Fruit fly (Drosophila melanogaster) whole organism, embryonic: ENCODE measurements around the gene CG13096.

Source experiments
- C15 ChIP-seq: fragments of 200-800 bp; sonication (Bioruptor generic); IDR thresholded peaks from 3 replicates; pipeline ENCODE4 v1.3.6; 2022; ENCODE audit warnings: missing biosample characterization, missing genetic modification characterization
- CG10565 ChIP-seq: fragments of 200-800 bp; sonication (Bioruptor generic); optimal IDR thresholded peaks from 3 replicates; lab custom pipeline; 2016; ENCODE audit warnings: missing biosample characterization, mild to moderate bottlenecking, missing genetic modification characterization
- CG11723 ChIP-seq: fragments of 200-800 bp; sonication (Bioruptor generic); optimal IDR thresholded peaks from 2 replicates; lab custom pipeline; 2017; ENCODE audit warnings: missing biosample characterization, mild to moderate bottlenecking, missing genetic modification characterization
- CG12391 ChIP-seq: fragments of 200-800 bp; sonication (Bioruptor generic); optimal IDR thresholded peaks from 3 replicates; lab custom pipeline; 2018; ENCODE audit warnings: missing biosample characterization, mild to moderate bottlenecking, missing genetic modification characterization, moderate library complexity
- CG17568 ChIP-seq: fragments of 200-800 bp; sonication (Bioruptor generic); optimal IDR thresholded peaks from 2 replicates; lab custom pipeline; 2018; ENCODE audit warnings: missing biosample characterization, mild to moderate bottlenecking, missing genetic modification characterization, moderate library complexity
- CG18476 ChIP-seq: fragments of 200-800 bp; sonication (Bioruptor generic); optimal IDR thresholded peaks from 2 replicates; lab custom pipeline; 2016; ENCODE audit warnings: missing biosample characterization, mild to moderate bottlenecking, missing genetic modification characterization
- CG31224 ChIP-seq: fragments of 200-800 bp; sonication (Bioruptor generic); IDR thresholded peaks from 2 replicates; pipeline ENCODE4 v1.3.6; 2022; ENCODE audit warnings: missing biosample characterization, missing genetic modification characterization
- CG34422 ChIP-seq: fragments of 200-800 bp; sonication (Bioruptor generic); IDR thresholded peaks from 3 replicates; pipeline ENCODE4 v1.3.6; 2022; ENCODE audit warnings: missing biosample characterization, missing genetic modification characterization
- CG7745 ChIP-seq: fragments of 200-800 bp; sonication (Bioruptor generic); optimal IDR thresholded peaks from 2 replicates; lab custom pipeline; 2018; ENCODE audit warnings: missing biosample characterization, mild to moderate bottlenecking, missing genetic modification characterization, moderate library complexity
- CG7963 ChIP-seq: fragments of 200-800 bp; sonication (Bioruptor generic); IDR thresholded peaks from 3 replicates; pipeline ENCODE4 v1.3.6; 2022; ENCODE audit warnings: missing biosample characterization, missing genetic modification characterization; ENCODE audit not compliant: partially characterized antibody
- CG9797 ChIP-seq: fragments of 200-800 bp; sonication (Bioruptor generic); optimal IDR thresholded peaks from 3 replicates; lab custom pipeline; 2018; ENCODE audit warnings: missing biosample characterization, mild to moderate bottlenecking, missing genetic modification characterization
- Chrac-16 ChIP-seq: fragments of 200-800 bp; sonication (Bioruptor generic); optimal IDR thresholded peaks from 3 replicates; lab custom pipeline; 2016; ENCODE audit warnings: missing biosample characterization, missing genetic modification characterization
- D19B ChIP-seq: fragments of 200-800 bp; sonication (Bioruptor generic); optimal IDR thresholded peaks from 2 replicates; lab custom pipeline; 2017; ENCODE audit warnings: missing biosample characterization, mild to moderate bottlenecking, missing genetic modification characterization
- Doc3 ChIP-seq: fragments of 200-800 bp; sonication (Bioruptor generic); IDR thresholded peaks from 3 replicates; pipeline ENCODE4 v1.3.6; 2022; ENCODE audit warnings: missing biosample characterization, missing genetic modification characterization; ENCODE audit not compliant: partially characterized antibody
- E2f1 ChIP-seq: fragments of 200-800 bp; sonication (Bioruptor generic); IDR thresholded peaks from 2 replicates; pipeline ENCODE4 v1.3.6; 2022; ENCODE audit warnings: missing biosample characterization, missing genetic modification characterization
- Ets97D ChIP-seq: fragments of 200-800 bp; sonication (Bioruptor generic); optimal IDR thresholded peaks from 3 replicates; lab custom pipeline; 2016; ENCODE audit warnings: missing biosample characterization, missing genetic modification characterization
- GATAe ChIP-seq: fragments of 200-800 bp; sonication (Bioruptor generic); conservative IDR thresholded peaks from 2 replicates; pipeline ENCODE4 v1.3.6; 2022; ENCODE audit warnings: missing biosample characterization, missing genetic modification characterization
- H2.0 ChIP-seq: fragments of 200-800 bp; sonication (Bioruptor generic); IDR thresholded peaks from 2 replicates; pipeline ENCODE4 v1.3.6; 2022; ENCODE audit warnings: missing biosample characterization, missing genetic modification characterization
- Jarid2 ChIP-seq: fragments of 200-800 bp; sonication (Bioruptor generic); optimal IDR thresholded peaks from 3 replicates; lab custom pipeline; 2017; ENCODE audit warnings: mild to moderate bottlenecking, missing biosample characterization, missing genetic modification reagents, missing genetic modification characterization
- Med ChIP-seq: fragments of 200-800 bp; sonication (Bioruptor generic); peaks from one replicate; lab custom pipeline; 2016; ENCODE audit warnings: missing biosample characterization, missing genetic modification characterization, mild to moderate bottlenecking, inconsistent platforms, moderate library complexity
- PHDP ChIP-seq: fragments of 200-800 bp; sonication (Bioruptor generic); optimal IDR thresholded peaks from 3 replicates; lab custom pipeline; 2018; ENCODE audit warnings: missing biosample characterization, mild to moderate bottlenecking, missing genetic modification characterization, moderate library complexity
- Poxn ChIP-seq: fragments of 200-800 bp; sonication (Bioruptor generic); IDR thresholded peaks from 2 replicates; pipeline ENCODE4 v1.3.6; 2022; ENCODE audit warnings: missing biosample characterization, missing genetic modification characterization
- Scr ChIP-seq: fragments of 200-800 bp; sonication (Bioruptor generic); IDR thresholded peaks from 2 replicates; pipeline ENCODE4 v1.3.6; 2022; ENCODE audit warnings: missing biosample characterization, missing genetic modification characterization; ENCODE audit not compliant: partially characterized antibody
- Six4 ChIP-seq: fragments of 200-800 bp; sonication (Bioruptor generic); optimal IDR thresholded peaks from 2 replicates; lab custom pipeline; 2016; ENCODE audit warnings: missing biosample characterization, missing genetic modification characterization
- Sox100B ChIP-seq: fragments of 200-800 bp; sonication (Bioruptor generic); optimal IDR thresholded peaks from 3 replicates; lab custom pipeline; 2018; ENCODE audit warnings: missing biosample characterization, mild to moderate bottlenecking, missing genetic modification characterization
- Ssrp ChIP-seq: fragments of 200-800 bp; sonication (Bioruptor generic); optimal IDR thresholded peaks from 2 replicates; lab custom pipeline; 2018; ENCODE audit warnings: missing biosample characterization, mild to moderate bottlenecking, missing genetic modification characterization, moderate library complexity
- az2 ChIP-seq: fragments of 200-800 bp; sonication (Bioruptor generic); optimal IDR thresholded peaks from 3 replicates; lab custom pipeline; 2016; ENCODE audit warnings: missing biosample characterization, missing genetic modification characterization
- chif ChIP-seq, 2 experiments: fragments of 200-800 bp; sonication (Bioruptor generic); optimal IDR thresholded peaks; 3 replicates each; lab custom pipeline; 2016; ENCODE audit warnings: missing biosample characterization in 2 of 2, missing genetic modification characterization in 2 of 2
- fd64A ChIP-seq: fragments of 200-800 bp; sonication (Bioruptor generic); optimal IDR thresholded peaks from 3 replicates; lab custom pipeline; 2018; ENCODE audit warnings: missing biosample characterization, mild to moderate bottlenecking, missing genetic modification characterization
- ftz-f1 ChIP-seq: fragments of 200-800 bp; sonication (Bioruptor generic); optimal IDR thresholded peaks from 2 replicates; lab custom pipeline; 2016; ENCODE audit warnings: missing biosample characterization, missing genetic modification characterization
- gce ChIP-seq: fragments of 200-800 bp; sonication (Bioruptor generic); IDR thresholded peaks from 3 replicates; pipeline ENCODE4 v1.3.6; 2022; ENCODE audit warnings: missing biosample characterization, missing genetic modification characterization
- ham ChIP-seq: fragments of 200-800 bp; sonication (Bioruptor generic); IDR thresholded peaks from 2 replicates; pipeline ENCODE4 v1.3.6; 2022; ENCODE audit warnings: missing biosample characterization, missing genetic modification characterization
- hb ChIP-seq: fragments of 200-800 bp; sonication (Bioruptor generic); IDR thresholded peaks from 3 replicates; pipeline ENCODE4 v1.3.6; 2022; ENCODE audit warnings: missing biosample characterization, missing genetic modification characterization; ENCODE audit not compliant: partially characterized antibody
- kni ChIP-seq: fragments of 200-800 bp; sonication (Bioruptor generic); optimal IDR thresholded peaks from 3 replicates; lab custom pipeline; 2017; ENCODE audit warnings: mild to moderate bottlenecking, missing biosample characterization, missing genetic modification reagents, missing genetic modification characterization
- knrl ChIP-seq: fragments of 200-800 bp; sonication (Bioruptor generic); IDR thresholded peaks from 3 replicates; pipeline ENCODE4 v1.3.6; 2022; ENCODE audit warnings: missing biosample characterization, missing genetic modification characterization; ENCODE audit not compliant: partially characterized antibody
- lola ChIP-seq, 3 experiments: fragments of >200 bp in 2 of 3; fragments of 200-800 bp in 1 of 3; sonication (Bioruptor generic) in 1 of 3; optimal IDR thresholded peaks; 2 replicates each; lab custom pipeline; 2017 to 2019; ENCODE audit warnings: missing biosample characterization in 3 of 3, missing genetic modification characterization in 3 of 3, mild to moderate bottlenecking in 1 of 3, moderate library complexity in 1 of 3
- pan ChIP-seq, 4 experiments: fragments of >200 bp in 3 of 4; fragments of 200-800 bp in 1 of 4; sonication (Bioruptor generic) in 1 of 4; optimal IDR thresholded peaks in 3 of 4; IDR thresholded peaks in 1 of 4; 2 replicates each; pipeline versions ENCODE4 v1.3.6 to Lab custom; 2017 to 2022; ENCODE audit warnings: missing biosample characterization in 2 of 4, missing genetic modification characterization in 2 of 4, mixed read lengths in 1 of 4
- phol ChIP-seq: fragments of 200-800 bp; sonication (Bioruptor generic); optimal IDR thresholded peaks from 3 replicates; lab custom pipeline; 2018; ENCODE audit warnings: missing biosample characterization, mild to moderate bottlenecking, missing genetic modification characterization, moderate library complexity
- pita ChIP-seq: fragments of 200-800 bp; sonication (Bioruptor generic); optimal IDR thresholded peaks from 2 replicates; lab custom pipeline; 2017; ENCODE audit warnings: missing biosample characterization, mild to moderate bottlenecking, missing genetic modification characterization
- ranshi ChIP-seq: fragments of 200-800 bp; sonication (Bioruptor generic); IDR thresholded peaks from 2 replicates; pipeline ENCODE4 v1.3.6; 2022; ENCODE audit warnings: missing biosample characterization, missing genetic modification characterization
- sd ChIP-seq: fragments of 200-800 bp; sonication (Bioruptor generic); optimal IDR thresholded peaks from 3 replicates; lab custom pipeline; 2018; ENCODE audit warnings: missing biosample characterization, mild to moderate bottlenecking, missing genetic modification characterization, moderate library complexity
- shn ChIP-seq: fragments of 200-800 bp; sonication (Bioruptor generic); optimal IDR thresholded peaks from 3 replicates; lab custom pipeline; 2016; ENCODE audit warnings: missing biosample characterization, missing genetic modification characterization
- sr ChIP-seq: fragments of 200-800 bp; sonication (Bioruptor generic); IDR thresholded peaks from 3 replicates; pipeline ENCODE4 v1.3.6; 2022; ENCODE audit warnings: missing biosample characterization, missing genetic modification characterization
- ssp ChIP-seq: fragments of 200-800 bp; sonication (Bioruptor generic); IDR thresholded peaks from 2 replicates; pipeline ENCODE4 v1.3.6; 2022; ENCODE audit warnings: missing biosample characterization, missing genetic modification characterization
- tx ChIP-seq: fragments of 200-800 bp; sonication (Bioruptor generic); optimal IDR thresholded peaks from 2 replicates; lab custom pipeline; 2016; ENCODE audit warnings: missing biosample characterization, missing genetic modification characterization
- wdn ChIP-seq: fragments of 200-800 bp; sonication (Bioruptor generic); IDR thresholded peaks from 2 replicates; pipeline ENCODE4 v1.3.6; 2022; ENCODE audit warnings: missing biosample characterization, missing genetic modification characterization
- zen2 ChIP-seq: fragments of 200-800 bp; sonication (Bioruptor generic); IDR thresholded peaks from 3 replicates; pipeline ENCODE4 v1.3.6; 2022; ENCODE audit warnings: missing biosample characterization, missing genetic modification characterization; ENCODE audit not compliant: partially characterized antibody

Gene CG13096

DNA sequence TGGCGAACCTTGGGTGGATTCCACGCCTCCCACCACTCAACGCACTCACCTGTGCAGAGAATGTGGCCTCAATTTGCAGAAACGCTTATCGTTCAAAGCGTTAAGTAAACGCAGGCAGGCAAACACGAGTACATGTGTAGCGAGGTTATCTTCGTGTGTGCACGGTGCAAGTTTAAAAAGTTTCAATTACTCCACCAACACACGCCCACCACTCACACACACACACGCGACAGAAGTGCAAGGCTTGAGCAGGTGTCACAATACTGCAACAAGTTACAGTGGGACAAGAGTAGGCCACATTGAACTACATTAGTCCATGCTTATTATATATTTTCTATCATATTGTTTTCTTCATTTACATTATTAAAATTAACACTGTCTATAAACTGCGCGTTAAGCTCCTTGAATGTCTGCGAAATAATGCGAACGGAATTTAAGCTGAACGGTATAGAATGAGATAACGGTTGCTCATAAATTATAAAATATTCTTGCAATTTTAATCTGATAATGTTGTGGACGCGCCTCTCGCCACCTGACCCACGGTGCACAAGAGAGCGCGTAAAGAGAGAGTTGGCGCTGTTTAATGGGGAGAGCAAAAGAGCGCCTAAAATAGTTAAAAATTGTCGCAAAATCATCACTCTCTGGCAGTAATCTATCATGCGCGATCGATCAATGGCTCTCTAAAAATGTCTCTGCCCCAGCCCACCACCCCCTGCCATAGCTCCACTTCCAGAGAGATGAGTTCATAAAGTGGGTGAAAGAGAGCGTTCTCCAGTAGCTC is 23.0 kb upstream of the CG13096 start (continued):
- no peak for TF ChIP-seq ham (GFP tag; lab: Robert Waterston, UW)
- peak; percentile 82 for TF ChIP-seq Jarid2 (GFP tag; lab: Kevin White, UChicago)
- peak; percentile 50 for TF ChIP-seq D19B
- peak; percentile 87 for TF ChIP-seq ssp
- TF ChIP-seq Ets97D (GFP tag; lab: Kevin White, UChicago): peak; percentile 55
- TF ChIP-seq tx: peak; percentile 74
- TF ChIP-seq kni (GFP tag; lab: Kevin White, UChicago): peak; percentile 97
- peak; percentile 45; the same call in 1 of the 3 replicates for TF ChIP-seq Doc3 (GFP tag; lab: Robert Waterston, UW)
- peak; percentile 74 for TF ChIP-seq CG10565 (GFP tag; lab: Kevin White, UChicago)
- peak; percentile 62 for TF ChIP-seq CG31224 (GFP tag; lab: Robert Waterston, UW)
- peak; percentile 41 for TF ChIP-seq Scr (GFP tag; lab: Robert Waterston, UW)
- TF ChIP-seq Med (GFP tag; lab: Kevin White, UChicago): peak; percentile 97
- TF ChIP-seq Sox100B: peak; percentile 98
- peak; percentile 90 for TF ChIP-seq ranshi (GFP tag; lab: Robert Waterston, UW)
- TF ChIP-seq fd64A (GFP tag; lab: Kevin White, UChicago): peak; percentile 97
- peak in 1 of 3 experiments; percentile 91 for TF ChIP-seq lola (GFP tag; optimal IDR thresholded peaks at IDR 0.05; lab: Kevin White, UChicago)
- TF ChIP-seq CG34422 (GFP tag; lab: Robert Waterston, UW): peak; percentile 94
- TF ChIP-seq shn (GFP tag; lab: Kevin White, UChicago): peak; percentile 66
- peak; percentile 95 for TF ChIP-seq E2f1 (GFP tag; lab: Robert Waterston, UW)
- TF ChIP-seq Chrac-16: peak; percentile 90
- peak; percentile 98 for TF ChIP-seq Ssrp (tag; lab: Kevin White, UChicago)
- TF ChIP-seq chif (GFP tag; optimal IDR thresholded peaks at IDR 0.05; lab: Kevin White, UChicago): peak; percentile 84 to 90
- TF ChIP-seq CG7745 (tag; lab: Kevin White, UChicago): peak; percentile 50
- TF ChIP-seq CG12391 (tag; lab: Kevin White, UChicago): peak; percentile 96
- TF ChIP-seq sr (GFP tag; lab: Robert Waterston, UW): peak; percentile 70; the same call in 2 of the 3 replicates
- TF ChIP-seq CG7963: no peak
- peak; percentile 86 for TF ChIP-seq H2.0 (GFP tag; lab: Robert Waterston, UW)
- TF ChIP-seq zen2 (GFP tag; lab: Robert Waterston, UW): no peak; the same call in 2 of the 3 replicates
- TF ChIP-seq gce: peak; percentile 90
- TF ChIP-seq GATAe (GFP tag; lab: Robert Waterston, UW): 0 out of 2 replicates have a peak, but pooled peaks have one; percentile 8
- TF ChIP-seq pan (optimal IDR thresholded peaks at IDR 0.05; lab: Kevin White, UChicago): no peak
- peak in 1 of 2 experiments; percentile 96 for TF ChIP-seq pan (GFP tag; optimal IDR thresholded peaks at IDR 0.05 in 1 of 2, IDR thresholded peaks at IDR 0.05 in 1 of 2)
- peak; percentile 76 for TF ChIP-seq ftz-f1 (GFP tag; lab: Kevin White, UChicago)
- TF ChIP-seq sd (tag; lab: Kevin White, UChicago): peak; percentile 84
- peak; percentile 68; the same call in 1 of the 3 replicates for TF ChIP-seq C15 (GFP tag; lab: Robert Waterston, UW)
- no peak; the same call in 1 of the 2 replicates for TF ChIP-seq wdn
- peak; percentile 65; the same call in 1 of the 3 replicates for TF ChIP-seq knrl (GFP tag; lab: Robert Waterston, UW)
- peak; percentile 94 for TF ChIP-seq CG17568 (GFP tag; lab: Kevin White, UChicago)
- no peak for TF ChIP-seq pita (GFP tag; lab: Kevin White, UChicago)
- TF ChIP-seq phol (tag; lab: Kevin White, UChicago): peak; percentile 97
- peak; percentile 87 for TF ChIP-seq CG11723 (GFP tag; lab: Kevin White, UChicago)
- TF ChIP-seq CG9797: peak; percentile 50
- peak; percentile 96 for TF ChIP-seq PHDP (tag; lab: Kevin White, UChicago)
- no peak for TF ChIP-seq Poxn (GFP tag; lab: Robert Waterston, UW)
- TF ChIP-seq CG18476 (GFP tag; lab: Kevin White, UChicago): peak; percentile 94
- TF ChIP-seq Six4 (GFP tag; lab: Kevin White, UChicago): peak; percentile 88
- TF ChIP-seq hb (GFP tag; lab: Robert Waterston, UW): no peak; the same call in 2 of the 3 replicates
- TF ChIP-seq az2 (GFP tag; lab: Kevin White, UChicago): peak; percentile 95
